Fruit fly (Drosophila melanogaster): Measurements from ENCODE around the gene Stt3A.

Gene Stt3A

dm6 chrX:21042638-21043513 is 10.9 kb downstream of the Stt3A start (continued):
- peak; percentile 92 for TF ChIP-seq caup (GFP tag; optimal IDR thresholded peaks at IDR 0.05; ENCODE audit: severe bottlenecking)
- peak; percentile 82 for TF ChIP-seq ind (GFP tag; optimal IDR thresholded peaks at IDR 0.05)
- no peak for TF ChIP-seq Lpt (GFP tag; optimal IDR thresholded peaks at IDR 0.05)
- TF ChIP-seq Neu2 (GFP tag; optimal IDR thresholded peaks at IDR 0.05; ENCODE audit: borderline replicate concordance): no peak
- TF ChIP-seq Opbp (GFP tag; IDR thresholded peaks at IDR 0.05; ENCODE audit: partially characterized antibody): no peak
- TF ChIP-seq CG13123 (GFP tag; optimal IDR thresholded peaks at IDR 0.05): peak; percentile 47
- peak; percentile 89 for TF ChIP-seq CG9817 (tag; optimal IDR thresholded peaks at IDR 0.05)
- peak; percentile 93 for TF ChIP-seq stc (GFP tag; IDR thresholded peaks at IDR 0.05)
- peak; percentile 72 for TF ChIP-seq CG6272 (GFP tag; IDR thresholded peaks at IDR 0.05)
- peak; percentile 86 for TF ChIP-seq kah (GFP tag; optimal IDR thresholded peaks at IDR 0.05)
- TF ChIP-seq Fer3 (tag; optimal IDR thresholded peaks at IDR 0.05): peak; percentile 93
- TF ChIP-seq nau (GFP tag; optimal IDR thresholded peaks at IDR 0.05): peak; percentile 81
- peak; percentile 92 for TF ChIP-seq Atf6 (GFP tag; IDR thresholded peaks at IDR 0.05)
- TF ChIP-seq ac (GFP tag; optimal IDR thresholded peaks at IDR 0.05): peak; percentile 57
- no peak for TF ChIP-seq Dip3 (GFP tag; optimal IDR thresholded peaks at IDR 0.05)
- no peak for TF ChIP-seq ham (GFP tag; IDR thresholded peaks at IDR 0.05)

dm6 chrX:21041825-21042224 is 11.9 kb downstream of the Stt3A start, which contains the start of gene Mgstl:
Gene Mgstl (plus strand): TSS chrX:21042125.
- no peak for TF ChIP-seq lilli (GFP tag; optimal IDR thresholded peaks at IDR 0.05)
- TF ChIP-seq HHEX (GFP tag; optimal IDR thresholded peaks at IDR 0.05): no peak
- no peak for TF ChIP-seq Dek (tag; optimal IDR thresholded peaks at IDR 0.05)
- TF ChIP-seq fd96Cb (tag; optimal IDR thresholded peaks at IDR 0.05): no peak
- no peak for TF ChIP-seq MTF-1 (GFP tag; optimal IDR thresholded peaks at IDR 0.05; ENCODE audit: borderline replicate concordance)
- no peak for TF ChIP-seq CG6654 (GFP tag; optimal IDR thresholded peaks at IDR 0.05)
- TF ChIP-seq CG3838 (GFP tag; optimal IDR thresholded peaks at IDR 0.05): no peak
- TF ChIP-seq ssp (GFP tag; IDR thresholded peaks at IDR 0.05): no peak
- no peak for TF ChIP-seq CG32767 (GFP tag; IDR thresholded peaks at IDR 0.05)
- TF ChIP-seq en (GFP tag; optimal IDR thresholded peaks at IDR 0.05): no peak
- no peak for TF ChIP-seq prd (optimal IDR thresholded peaks at IDR 0.05)
- TF ChIP-seq prd (GFP tag; IDR thresholded peaks at IDR 0.05): no peak
- no peak for TF ChIP-seq CG17359 (tag; optimal IDR thresholded peaks at IDR 0.05)
- TF ChIP-seq NC2β (GFP tag; optimal IDR thresholded peaks at IDR 0.05): no peak
- no peak for TF ChIP-seq scrt (GFP tag; optimal IDR thresholded peaks at IDR 0.05)
- no peak for TF ChIP-seq E2f1 (GFP tag; IDR thresholded peaks at IDR 0.05)
- TF ChIP-seq tx (GFP tag; optimal IDR thresholded peaks at IDR 0.05): no peak
- no peak for TF ChIP-seq Mes4 (GFP tag; optimal IDR thresholded peaks at IDR 0.05)
- TF ChIP-seq Max (GFP tag; optimal IDR thresholded peaks at IDR 0.05): no peak

- TF ChIP-seq Taf1 (GFP tag; IDR thresholded peaks at IDR 0.05) (no peak), Med (GFP tag) (peak; percentile 15)
These were observed 13.2 kb downstream of the Stt3A start, which contains the start of gene CG15449 for dm6 chrX:21040505-21040904. Gene CG15449 (minus strand): TSS chrX:21040605.
